Worm (Caenorhabditis elegans) whole organism, young adult: Measurements from ENCODE around the gene srbc-51.
"Not testable (repeated sequence)": the region's sequence is repeated elsewhere in the genome, so short reads cannot be mapped to it uniquely, and the experiment has no call there.

Experiments used
- B0019.2 ChIP-seq: fragments of 200-800 bp; sonication (Bioruptor generic); conservative IDR thresholded peaks from 2 replicates; pipeline ENCODE4 v1.3.6; 2022; ENCODE audit warnings: missing genetic modification reagents, missing genetic modification characterization, missing compliant biosample characterization
- B0035.1 ChIP-seq: sonication (generic microtip); optimal IDR thresholded peaks from 2 replicates; lab custom pipeline; 2016; ENCODE audit warnings: missing genetic modification characterization, mild to moderate bottlenecking, missing compliant biosample characterization, missing genotype, missing genetic modification reagents
- B0336.3 ChIP-seq: fragments of 200-800 bp; sonication (Bioruptor generic); IDR thresholded peaks from 2 replicates; pipeline ENCODE4 v1.3.6; 2022; ENCODE audit warnings: missing genetic modification characterization, missing compliant biosample characterization
- F22D6.2 ChIP-seq: sonication (generic microtip); optimal IDR thresholded peaks from 2 replicates; lab custom pipeline; 2016; ENCODE audit warnings: mild to moderate bottlenecking, missing genetic modification characterization, missing compliant biosample characterization
- F37B4.10 ChIP-seq: fragments of 200-800 bp; sonication (Bioruptor generic); IDR thresholded peaks from 2 replicates; pipeline ENCODE4 v1.3.6; 2022; ENCODE audit warnings: missing genetic modification characterization, missing compliant biosample characterization
- F57A8.1 ChIP-seq: fragments of 200-800 bp; sonication (Bioruptor generic); optimal IDR thresholded peaks from 2 replicates; lab custom pipeline; 2018; ENCODE audit warnings: mild to moderate bottlenecking, missing genetic modification characterization, moderate library complexity, missing compliant biosample characterization
- F57C9.4 ChIP-seq: sonication (generic microtip); optimal IDR thresholded peaks from 2 replicates; lab custom pipeline; 2017; ENCODE audit warnings: mild to moderate bottlenecking, missing genetic modification characterization, missing compliant biosample characterization
- K11D2.4 ChIP-seq: fragments of 200-800 bp; sonication (Bioruptor generic); IDR thresholded peaks from 2 replicates; pipeline ENCODE4 v1.3.6; 2022; ENCODE audit warnings: missing genetic modification reagents, missing genetic modification characterization, missing compliant biosample characterization
- Y53G8AR.9 ChIP-seq: fragments of 200-800 bp; sonication (Bioruptor generic); conservative IDR thresholded peaks from 2 replicates; pipeline ENCODE4 v1.3.6; 2022; ENCODE audit warnings: missing genetic modification reagents, missing genetic modification characterization, missing compliant biosample characterization
- ZK185.1 ChIP-seq: sonication (generic microtip); optimal IDR thresholded peaks from 2 replicates; lab custom pipeline; 2016; ENCODE audit warnings: mild to moderate bottlenecking, missing genetic modification characterization, missing compliant biosample characterization; ENCODE audit not compliant: poor library complexity, severe bottlenecking
- attf-3 ChIP-seq: fragments of 200-800 bp; sonication (Bioruptor generic); conservative IDR thresholded peaks from 2 replicates; pipeline ENCODE4 v1.3.6; 2022; ENCODE audit warnings: missing genetic modification reagents, missing genetic modification characterization, missing compliant biosample characterization
- chd-7 ChIP-seq: sonication (generic microtip); optimal IDR thresholded peaks from 2 replicates; lab custom pipeline; 2016; ENCODE audit warnings: mild to moderate bottlenecking, missing genetic modification characterization, moderate library complexity, missing compliant biosample characterization
- dpff-1 ChIP-seq: sonication (generic microtip); optimal IDR thresholded peaks from 2 replicates; lab custom pipeline; 2017; ENCODE audit warnings: mild to moderate bottlenecking, missing genetic modification characterization, missing compliant biosample characterization
- egl-44 ChIP-seq: fragments of 200-800 bp; sonication (Bioruptor generic); IDR thresholded peaks from 2 replicates; pipeline ENCODE4 v1.3.6; 2022; ENCODE audit warnings: missing genetic modification reagents, missing genetic modification characterization, missing compliant biosample characterization
- ekl-4 ChIP-seq: fragments of 200-800 bp; sonication (Bioruptor generic); IDR thresholded peaks from 2 replicates; pipeline ENCODE4 v1.3.6; 2022; ENCODE audit warnings: missing genetic modification reagents, missing genetic modification characterization, missing compliant biosample characterization
- hmg-1.2 ChIP-seq: fragments of 200-800 bp; sonication (Bioruptor generic); IDR thresholded peaks from 2 replicates; pipeline ENCODE4 v1.3.6; 2022; ENCODE audit warnings: missing genetic modification reagents, missing genetic modification characterization, missing compliant biosample characterization
- hrde-1 ChIP-seq: sonication (generic microtip); optimal IDR thresholded peaks from 2 replicates; lab custom pipeline; 2016; ENCODE audit warnings: missing genetic modification characterization, mild to moderate bottlenecking, missing compliant biosample characterization, moderate library complexity, missing genotype, missing genetic modification reagents, borderline replicate concordance
- hsf-1 ChIP-seq: fragments of 200-800 bp; sonication (Bioruptor generic); IDR thresholded peaks from 2 replicates; pipeline ENCODE4 v1.3.6; 2022; ENCODE audit warnings: missing genetic modification reagents, missing genetic modification characterization, missing compliant biosample characterization
- let-526 ChIP-seq: fragments of 200-800 bp; sonication (Bioruptor generic); IDR thresholded peaks from 2 replicates; pipeline ENCODE4 v1.3.6; 2022; ENCODE audit warnings: missing genetic modification reagents, missing genetic modification characterization, missing compliant biosample characterization
- let-607 ChIP-seq, 2 experiments: fragments of 200-800 bp in 1 of 2; sonication (Bioruptor generic) in 1 of 2; sonication (generic microtip) in 1 of 2; optimal IDR thresholded peaks; 2 replicates each; lab custom pipeline; 2016 to 2018; ENCODE audit warnings: mild to moderate bottlenecking in 2 of 2, missing compliant biosample characterization in 2 of 2, missing genetic modification characterization in 2 of 2, moderate library complexity in 2 of 2, missing genotype in 1 of 2
- lin-35 ChIP-seq, 3 experiments: fragments of 150-350 bp in 2 of 3; sonication (generic microtip) in 1 of 3; optimal IDR thresholded peaks; 2 replicates each; lab custom pipeline; 2014 to 2018; ENCODE audit warnings: missing biosample characterization in 3 of 3, missing genetic modification characterization in 3 of 3, missing genetic modification reagents in 3 of 3
- madf-3 ChIP-seq: fragments of 200-800 bp; sonication (Bioruptor generic); IDR thresholded peaks from 2 replicates; pipeline ENCODE4 v1.3.6; 2022; ENCODE audit warnings: missing genetic modification reagents, missing genetic modification characterization, missing compliant biosample characterization
- madf-8 ChIP-seq: fragments of 200-800 bp; sonication (Bioruptor generic); conservative IDR thresholded peaks from 2 replicates; pipeline ENCODE4 v1.3.6; 2022; ENCODE audit warnings: missing genetic modification reagents, missing genetic modification characterization, missing compliant biosample characterization
- mel-28 ChIP-seq: sonication (generic microtip); optimal IDR thresholded peaks from 2 replicates; lab custom pipeline; 2016; ENCODE audit warnings: borderline replicate concordance, mild to moderate bottlenecking, missing genetic modification characterization, missing compliant biosample characterization
- mxl-1 ChIP-seq: sonication (generic microtip); optimal IDR thresholded peaks from 2 replicates; lab custom pipeline; 2016; ENCODE audit warnings: missing genetic modification characterization, missing compliant biosample characterization
- nfya-1 ChIP-seq: sonication (generic microtip); optimal IDR thresholded peaks from 2 replicates; lab custom pipeline; 2017; ENCODE audit warnings: antibody characterized with exemption, missing compliant biosample characterization, missing genetic modification characterization, borderline replicate concordance; ENCODE audit not compliant: insufficient read depth
- nfya-2 ChIP-seq: fragments of 200-800 bp; sonication (Bioruptor generic); IDR thresholded peaks from 2 replicates; pipeline ENCODE4 v1.3.6; 2022; ENCODE audit warnings: missing genetic modification reagents, missing genetic modification characterization, missing compliant biosample characterization
- nhr-90 ChIP-seq: sonication (generic microtip); optimal IDR thresholded peaks from 2 replicates; lab custom pipeline; 2016; ENCODE audit warnings: missing genotype, mild to moderate bottlenecking, missing genetic modification characterization, missing compliant biosample characterization
- pha-4 ChIP-seq: fragments of 150-350 bp; sonication (generic microtip); optimal IDR thresholded peaks from 2 replicates; lab custom pipeline; 2014; ENCODE audit warnings: missing biosample characterization, missing genetic modification reagents, missing genetic modification characterization
- repo-1 ChIP-seq: sonication (generic microtip); optimal IDR thresholded peaks from 2 replicates; lab custom pipeline; 2017; ENCODE audit warnings: mild to moderate bottlenecking, missing genetic modification characterization, missing compliant biosample characterization
- snpc-4 ChIP-seq, 5 experiments: fragments of 150-350 bp in 1 of 5; sonication (generic microtip) in 4 of 5; optimal IDR thresholded peaks; 2 replicates each; lab custom pipeline; 2014 to 2018; ENCODE audit warnings: missing genetic modification characterization in 5 of 5, missing biosample characterization in 3 of 5, antibody characterized with exemption in 2 of 5, mild to moderate bottlenecking in 2 of 5, missing compliant biosample characterization in 2 of 5, missing genotype in 2 of 5, moderate library complexity in 2 of 5, missing genetic modification reagents in 1 of 5
- unc-130 ChIP-seq: sonication (generic microtip); optimal IDR thresholded peaks from 2 replicates; lab custom pipeline; 2016; ENCODE audit warnings: missing genetic modification reagents, missing genetic modification characterization, missing compliant biosample characterization
- ztf-22 ChIP-seq: fragments of 200-800 bp; sonication (Bioruptor generic); optimal IDR thresholded peaks from 2 replicates; lab custom pipeline; 2018; ENCODE audit warnings: mild to moderate bottlenecking, missing genetic modification characterization, moderate library complexity, missing compliant biosample characterization
- ztf-25 ChIP-seq: fragments of 200-800 bp; sonication (Bioruptor generic); IDR thresholded peaks from 2 replicates; pipeline ENCODE4 v1.3.6; 2022; ENCODE audit warnings: missing genetic modification reagents, missing genetic modification characterization, missing compliant biosample characterization

The srbc-51 gene

ce11 chrV:15810446-15810845, 15.8 kb upstream of the srbc-51 start, which contains the start of gene F54B8.1:
Gene F54B8.1, plus strand, starts transcription at chrV:15810746.
- TF ChIP-seq B0019.2 (GFP tag; lab: Robert Waterston, UW) (no peak), chd-7 (tag; lab: Kevin White, UChicago) (no peak), repo-1 (no peak)
- TF ChIP-seq, all 124 proteins: peak for 0

ce11 chrV:15811982-15812381, 14.2 kb upstream of the srbc-51 start, which contains the start of gene nhr-282:
Gene nhr-282, plus strand, starts transcription at chrV:15812282.
- TF ChIP-seq F22D6.2 (tag; lab: Kevin White, UChicago); B0336.3 (GFP tag; lab: Robert Waterston, UW); ekl-4: not testable (repeated sequence)

- TF ChIP-seq hmg-1.2 (GFP tag; lab: Robert Waterston, UW) = peak; percentile 24; the same call in 1 of the 2 replicates
- TF ChIP-seq attf-3 (GFP tag; lab: Robert Waterston, UW) = no peak
- TF ChIP-seq, all 124 proteins: peak for 1
Observed at ce11 chrV:15815962-15816432, 10.2 kb upstream of the srbc-51 start, which contains the start of the genes fbxa-69 and F54B8.4. Gene fbxa-69, minus strand, starts transcription at chrV:15815971. Gene F54B8.4, plus strand, starts transcription at chrV:15816382.

ce11 chrV:15817746-15818145, 8.5 kb upstream of the srbc-51 start, which contains the start of gene abf-3:
Gene abf-3, minus strand, starts transcription at chrV:15817846.
- TF ChIP-seq K11D2.4 (GFP tag; lab: Robert Waterston, UW) (no peak), nhr-90 (no peak), F57C9.4 (tag; lab: Kevin White, UChicago) (no peak), ztf-25 (no peak), hrde-1 (tag; lab: Kevin White, UChicago) (no peak), F37B4.10 (GFP tag; lab: Robert Waterston, UW) (no peak), nfya-1 (no peak), ZK185.1 (no peak), mxl-1 (tag; lab: Kevin White, UChicago) (no peak), let-526 (GFP tag; lab: Robert Waterston, UW) (no peak), B0019.2 (GFP tag; lab: Robert Waterston, UW) (no peak), egl-44 (GFP tag; lab: Robert Waterston, UW) (no peak)

ce11 chrV:15819983-15820382, 6.2 kb upstream of the srbc-51 start, which contains the start of gene srbc-48:
Gene srbc-48, plus strand, starts transcription at chrV:15820283.
- TF ChIP-seq madf-8 (GFP tag; lab: Robert Waterston, UW) = no peak
- TF ChIP-seq unc-130 (GFP tag; lab: Kevin White, UChicago) = no peak
- TF ChIP-seq madf-3 = no peak
- TF ChIP-seq dpff-1 (tag; lab: Kevin White, UChicago) = no peak
- no peak for TF ChIP-seq B0035.1 (tag; lab: Kevin White, UChicago)
- TF ChIP-seq let-526 (GFP tag; lab: Robert Waterston, UW) = no peak
- no peak for TF ChIP-seq F57A8.1 (GFP tag; lab: Kevin White, UChicago)
- no peak for TF ChIP-seq pha-4 (tag; lab: Kevin White, UChicago)
- no peak for TF ChIP-seq lin-35 (GFP tag; optimal IDR thresholded peaks at IDR 0.05; lab: Kevin White, UChicago)
- no peak for TF ChIP-seq snpc-4 (GFP tag; optimal IDR thresholded peaks at IDR 0.05; lab: Kevin White, UChicago)
- no peak for TF ChIP-seq snpc-4 (tag; optimal IDR thresholded peaks at IDR 0.05; lab: Kevin White, UChicago)
- no peak for TF ChIP-seq let-607 (tag; optimal IDR thresholded peaks at IDR 0.05; lab: Kevin White, UChicago)
- TF ChIP-seq ztf-22 (GFP tag; lab: Kevin White, UChicago) = no peak
- TF ChIP-seq F57C9.4 (tag; lab: Kevin White, UChicago) = no peak
- TF ChIP-seq hsf-1 (GFP tag; lab: Robert Waterston, UW) = no peak
- TF ChIP-seq mel-28 = no peak
- TF ChIP-seq Y53G8AR.9 (GFP tag; lab: Robert Waterston, UW) = no peak
- no peak for TF ChIP-seq nfya-2 (GFP tag; lab: Robert Waterston, UW)
